Worm (Caenorhabditis elegans): Measurements from ENCODE around the gene ncam-1.

DNA sequence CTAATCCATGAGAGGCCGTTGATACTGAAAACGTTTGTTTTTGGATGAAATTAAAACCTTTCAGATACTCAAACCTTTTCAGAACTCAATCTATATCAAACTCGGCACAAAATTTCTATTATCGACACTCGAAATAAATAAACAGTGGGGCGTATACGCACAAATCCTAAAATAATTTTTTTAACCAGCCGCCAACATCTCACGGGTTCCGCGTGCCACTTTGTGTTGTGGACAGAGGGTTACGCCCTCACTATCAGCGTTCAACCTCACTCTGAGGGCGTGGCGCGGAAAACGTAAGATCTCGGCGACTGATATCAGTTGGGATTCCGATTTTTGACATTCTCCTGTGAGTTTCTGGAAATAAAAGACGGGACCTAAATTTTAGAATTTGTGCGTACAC, 10.3 kb upstream of the ncam-1 start:
- TF ChIP-seq him-1 (tag; optimal IDR thresholded peaks at IDR 0.05) = no peak
- TF ChIP-seq dao-5 (tag; optimal IDR thresholded peaks at IDR 0.05) = no peak
- no peak for TF ChIP-seq W03F9.2 (tag; optimal IDR thresholded peaks at IDR 0.05)
